Worm (Caenorhabditis elegans) whole organism, midembryonic: Measurements from ENCODE around the gene C10A4.9.

ENCODE experiments used
- cog-1 ChIP-seq: sonication (generic microtip); optimal IDR thresholded peaks from 2 replicates; lab custom pipeline; 2016; ENCODE audit warnings: missing genetic modification characterization, missing compliant biosample characterization
- flt-1 ChIP-seq: fragments of 200-800 bp; sonication (Bioruptor generic); IDR thresholded peaks from 2 replicates; pipeline ENCODE4 v1.3.6; 2022; ENCODE audit warnings: missing genetic modification characterization, missing compliant biosample characterization
- ref-1 ChIP-seq: fragments of 200-800 bp; sonication (Bioruptor generic); conservative IDR thresholded peaks from 2 replicates; pipeline ENCODE4 v1.3.6; 2022; ENCODE audit warnings: missing genetic modification reagents, missing genetic modification characterization, missing compliant biosample characterization
- ztf-29 ChIP-seq: fragments of 200-800 bp; sonication (Bioruptor generic); IDR thresholded peaks from 2 replicates; pipeline ENCODE4 v1.3.6; 2022; ENCODE audit warnings: missing genetic modification reagents, missing genetic modification characterization, missing compliant biosample characterization

ce11 chrX:7437949-7438348 lies 17.3 kb downstream of the C10A4.9 start, which contains the start of gene C01C10.2:
- no peak for TF ChIP-seq ztf-29 (GFP tag; lab: Robert Waterston, UW)
- TF ChIP-seq cog-1, result no peak
- no peak for TF ChIP-seq flt-1
- TF ChIP-seq ref-1, result no peak
